Fruit fly (Drosophila melanogaster): ENCODE data around the gene CG32639.

dm6 chrX:13281244-13281877 lies 45.0 kb upstream of the CG32639 start:
- TF ChIP-seq CG10631 (GFP tag; optimal IDR thresholded peaks at IDR 0.05) (no peak), CG8119 (GFP tag; IDR thresholded peaks at IDR 0.05) (no peak), CG34406 (GFP tag; optimal IDR thresholded peaks at IDR 0.05) (no peak), Lpt (GFP tag; optimal IDR thresholded peaks at IDR 0.05) (no peak), Sox102F (GFP tag; optimal IDR thresholded peaks at IDR 0.05) (no peak), CG6163 (GFP tag; IDR thresholded peaks at IDR 0.05) (no peak), CG6808 (GFP tag; optimal IDR thresholded peaks at IDR 0.05) (no peak), CG11294 (GFP tag; IDR thresholded peaks at IDR 0.05) (no peak), CG3032 (tag; optimal IDR thresholded peaks at IDR 0.05) (no peak), CG15336 (GFP tag; IDR thresholded peaks at IDR 0.05) (no peak), vri (GFP tag; optimal IDR thresholded peaks at IDR 0.05) (no peak), lz (GFP tag; optimal IDR thresholded peaks at IDR 0.05) (peak; percentile 0), OdsH (GFP tag; optimal IDR thresholded peaks at IDR 0.05) (no peak), CG3919 (GFP tag; optimal IDR thresholded peaks at IDR 0.05) (no peak)
